Fruit fly (Drosophila melanogaster): ENCODE measurements around the gene CG1552.

dm6 chrX:11092201-11092600 is 38.8 kb upstream of the CG1552 start, which contains the start of gene CG2061:
- no peak for TF ChIP-seq insv (optimal IDR thresholded peaks at IDR 0.05)
- TF ChIP-seq Myc (optimal IDR thresholded peaks at IDR 0.05), result no peak
- TF ChIP-seq h (optimal IDR thresholded peaks at IDR 0.05), result no peak
- no peak for TF ChIP-seq Sin3A (optimal IDR thresholded peaks at IDR 0.05)
- TF ChIP-seq psq (optimal IDR thresholded peaks at IDR 0.05), result no peak
- TF ChIP-seq ttk (optimal IDR thresholded peaks at IDR 0.05), result no peak

All from Kc167 (cell line).